Worm (Caenorhabditis elegans) whole organism, mixed stage, embryonic: ENCODE data around the gene T23F6.5.

Experiments
- M03D4.4 ChIP-seq: sonication (generic microtip); optimal IDR thresholded peaks from 2 replicates; lab custom pipeline; 2017; ENCODE audit warnings: mild to moderate bottlenecking, missing genetic modification characterization, missing compliant biosample characterization
- bed-3 ChIP-seq: fragments of 200-800 bp; sonication (Bioruptor generic); optimal IDR thresholded peaks from 3 replicates; lab custom pipeline; 2018; ENCODE audit warnings: mild to moderate bottlenecking, missing genetic modification characterization, moderate library complexity, missing compliant biosample characterization
- blmp-1 ChIP-seq: fragments of 150-350 bp; optimal IDR thresholded peaks from 2 replicates; lab custom pipeline; 2014; ENCODE audit warnings: missing biosample characterization, missing genetic modification characterization
- ceh-39 ChIP-seq: fragments of 150-350 bp; optimal IDR thresholded peaks from 2 replicates; lab custom pipeline; 2014; ENCODE audit warnings: missing biosample characterization, missing genetic modification characterization
- ceh-43 ChIP-seq: fragments of 200-800 bp; sonication (Bioruptor generic); optimal IDR thresholded peaks from 2 replicates; lab custom pipeline; 2018; ENCODE audit warnings: mild to moderate bottlenecking, missing genetic modification characterization, moderate library complexity, missing compliant biosample characterization
- ceh-83 ChIP-seq: fragments of 200-800 bp; sonication (Bioruptor generic); optimal IDR thresholded peaks from 2 replicates; lab custom pipeline; 2018; ENCODE audit warnings: mild to moderate bottlenecking, missing genetic modification characterization, missing compliant biosample characterization
- ces-1 ChIP-seq: fragments of 150-350 bp; optimal IDR thresholded peaks from 2 replicates; lab custom pipeline; 2014; ENCODE audit warnings: missing biosample characterization, missing genetic modification reagents, missing genetic modification characterization
- cnd-1 ChIP-seq: fragments of 200-800 bp; sonication (Bioruptor generic); optimal IDR thresholded peaks from 2 replicates; lab custom pipeline; 2018; ENCODE audit warnings: mild to moderate bottlenecking, missing genetic modification characterization, missing compliant biosample characterization
- drap-1 ChIP-seq: fragments of 200-800 bp; sonication (Bioruptor generic); optimal IDR thresholded peaks from 3 replicates; lab custom pipeline; 2018; ENCODE audit warnings: mild to moderate bottlenecking, missing genetic modification characterization, missing compliant biosample characterization
- elt-1 ChIP-seq: sonication (generic microtip); optimal IDR thresholded peaks from 2 replicates; lab custom pipeline; 2017; ENCODE audit warnings: missing genetic modification characterization, mild to moderate bottlenecking, missing compliant biosample characterization, antibody characterized with exemption, moderate library complexity, borderline replicate concordance; ENCODE audit not compliant: insufficient read depth
- elt-3 ChIP-seq: fragments of 150-350 bp; optimal IDR thresholded peaks from 2 replicates; lab custom pipeline; 2014; ENCODE audit warnings: missing biosample characterization, missing genetic modification characterization
- flh-1 ChIP-seq: fragments of 200-800 bp; sonication (Bioruptor generic); optimal IDR thresholded peaks from 2 replicates; lab custom pipeline; 2018; ENCODE audit warnings: mild to moderate bottlenecking, missing genetic modification characterization, moderate library complexity, missing compliant biosample characterization
- ham-2 ChIP-seq: fragments of 200-800 bp; sonication (Bioruptor generic); optimal IDR thresholded peaks from 2 replicates; lab custom pipeline; 2018; ENCODE audit warnings: mild to moderate bottlenecking, missing genetic modification characterization, missing compliant biosample characterization
- hlh-1 ChIP-seq: fragments of 150-350 bp; optimal IDR thresholded peaks from 2 replicates; lab custom pipeline; 2014; ENCODE audit warnings: missing biosample characterization, missing genetic modification reagents, missing genetic modification characterization
- lin-13 ChIP-seq: fragments of 150-350 bp; optimal IDR thresholded peaks from 2 replicates; lab custom pipeline; 2014; ENCODE audit warnings: missing biosample characterization, missing genetic modification characterization
- lin-32 ChIP-seq: fragments of 200-800 bp; sonication (Bioruptor generic); optimal IDR thresholded peaks from 2 replicates; lab custom pipeline; 2018; ENCODE audit warnings: mild to moderate bottlenecking, missing genetic modification characterization, missing compliant biosample characterization
- lsy-2 ChIP-seq: fragments of 150-350 bp; optimal IDR thresholded peaks from 2 replicates; lab custom pipeline; 2014; ENCODE audit warnings: missing biosample characterization, missing genetic modification characterization
- mep-1 ChIP-seq: fragments of 150-350 bp; optimal IDR thresholded peaks from 2 replicates; lab custom pipeline; 2017; ENCODE audit warnings: missing biosample characterization, missing genetic modification reagents, missing genetic modification characterization, inconsistent platforms
- mls-2 ChIP-seq: sonication (generic microtip); optimal IDR thresholded peaks from 2 replicates; lab custom pipeline; 2016; ENCODE audit warnings: mild to moderate bottlenecking, missing genetic modification characterization, moderate library complexity, missing compliant biosample characterization
- nhr-12 ChIP-seq: fragments of 150-350 bp; optimal IDR thresholded peaks from 2 replicates; lab custom pipeline; 2014; ENCODE audit warnings: missing biosample characterization, missing genetic modification characterization
- nhr-2 ChIP-seq: fragments of 150-350 bp; optimal IDR thresholded peaks from 2 replicates; lab custom pipeline; 2014; ENCODE audit warnings: missing biosample characterization, missing genetic modification characterization
- nhr-28 ChIP-seq: fragments of 150-350 bp; optimal IDR thresholded peaks from 2 replicates; lab custom pipeline; 2014; ENCODE audit warnings: missing biosample characterization, missing genetic modification characterization
- nhr-76 ChIP-seq: sonication (generic microtip); optimal IDR thresholded peaks from 2 replicates; lab custom pipeline; 2017; ENCODE audit warnings: missing biosample characterization, missing genetic modification characterization
- pha-4 ChIP-seq: fragments of 150-350 bp; optimal IDR thresholded peaks from 2 replicates; lab custom pipeline; 2018; ENCODE audit warnings: missing biosample characterization, missing genetic modification reagents, missing genetic modification characterization
- sem-2 ChIP-seq: fragments of 200-800 bp; sonication (Bioruptor generic); optimal IDR thresholded peaks from 2 replicates; lab custom pipeline; 2018; ENCODE audit warnings: mild to moderate bottlenecking, missing genetic modification characterization, missing compliant biosample characterization
- snpc-4 ChIP-seq: fragments of 150-350 bp; optimal IDR thresholded peaks from 2 replicates; lab custom pipeline; 2014; ENCODE audit warnings: missing biosample characterization, missing genetic modification characterization
- sptf-1 ChIP-seq: sonication (generic microtip); optimal IDR thresholded peaks from 2 replicates; lab custom pipeline; 2017; ENCODE audit warnings: mild to moderate bottlenecking, missing genetic modification characterization, moderate library complexity, missing compliant biosample characterization
- tbx-8 ChIP-seq: fragments of 200-800 bp; sonication (Bioruptor generic); optimal IDR thresholded peaks from 2 replicates; lab custom pipeline; 2018; ENCODE audit warnings: mild to moderate bottlenecking, missing genetic modification characterization, moderate library complexity, missing compliant biosample characterization
- unc-120 ChIP-seq: sonication (generic microtip); optimal IDR thresholded peaks from 2 replicates; lab custom pipeline; 2017; ENCODE audit warnings: missing genetic modification characterization, missing compliant biosample characterization; ENCODE audit not compliant: poor library complexity, severe bottlenecking
- unc-39 ChIP-seq: fragments of 150-350 bp; optimal IDR thresholded peaks from 2 replicates; lab custom pipeline; 2014; ENCODE audit warnings: missing biosample characterization, missing genetic modification characterization
- unc-62 ChIP-seq: fragments of 150-350 bp; optimal IDR thresholded peaks from 2 replicates; lab custom pipeline; 2014; ENCODE audit warnings: missing biosample characterization, missing genetic modification reagents, missing genetic modification characterization
- zip-8 ChIP-seq: fragments of 150-350 bp; optimal IDR thresholded peaks from 2 replicates; lab custom pipeline; 2014; ENCODE audit warnings: missing biosample characterization, missing genetic modification characterization
- ztf-11 ChIP-seq: fragments of 150-350 bp; optimal IDR thresholded peaks from 2 replicates; lab custom pipeline; 2014; ENCODE audit warnings: missing biosample characterization, missing genetic modification characterization

The T23F6.5 gene

ce11 chrIV:12743680-12744079 is 2.3 kb upstream of the T23F6.5 start:
- no peak for TF ChIP-seq M03D4.4 (tag; lab: Kevin White, UChicago)
- no peak for TF ChIP-seq mls-2
- TF ChIP-seq ceh-39: no peak
- no peak for TF ChIP-seq elt-1 (tag; lab: Kevin White, UChicago)
- TF ChIP-seq ceh-43 (GFP tag; lab: Kevin White, UChicago): no peak
- no peak for TF ChIP-seq lsy-2
- no peak for TF ChIP-seq zip-8
- TF ChIP-seq unc-120: no peak
- no peak for TF ChIP-seq cnd-1 (tag; lab: Kevin White, UChicago)
- no peak for TF ChIP-seq nhr-12 (tag; lab: Kevin White, UChicago)
- no peak for TF ChIP-seq ham-2 (GFP tag; lab: Kevin White, UChicago)
- no peak for TF ChIP-seq sptf-1
- no peak for TF ChIP-seq nhr-28 (tag; lab: Kevin White, UChicago)
- no peak for TF ChIP-seq ceh-83 (GFP tag; lab: Kevin White, UChicago)
- TF ChIP-seq mep-1 (tag; lab: Kevin White, UChicago): no peak
- TF ChIP-seq elt-3 (tag; lab: Kevin White, UChicago): no peak
- no peak for TF ChIP-seq hlh-1 (tag; lab: Kevin White, UChicago)
- TF ChIP-seq tbx-8 (GFP tag; lab: Kevin White, UChicago): no peak

DNA sequence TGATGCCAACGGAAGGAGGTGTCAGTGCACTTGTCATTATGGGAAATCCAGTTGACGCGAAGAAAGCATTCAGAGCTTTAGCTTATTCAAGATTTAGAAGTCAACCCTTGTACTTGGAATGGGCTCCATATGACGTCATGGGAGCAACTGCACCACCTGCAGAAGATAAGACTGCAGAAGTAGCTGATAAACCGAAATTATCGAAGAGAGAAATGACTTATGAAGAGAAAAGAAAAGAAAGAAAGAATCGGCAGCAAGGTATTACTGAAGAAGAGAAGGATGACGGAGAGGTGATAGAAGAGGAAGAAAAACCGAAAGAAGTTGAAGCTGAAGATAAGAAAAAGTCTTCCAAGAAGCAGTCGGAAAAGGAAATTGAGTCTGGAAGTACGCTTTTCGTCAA is 13.2 kb downstream of the T23F6.5 start:
- no peak for TF ChIP-seq tbx-8 (GFP tag; lab: Kevin White, UChicago)
- no peak for TF ChIP-seq ceh-43 (GFP tag; lab: Kevin White, UChicago)
- TF ChIP-seq nhr-76 (tag; lab: Kevin White, UChicago): no peak
- no peak for TF ChIP-seq nhr-12 (tag; lab: Kevin White, UChicago)
- no peak for TF ChIP-seq ham-2 (GFP tag; lab: Kevin White, UChicago)
- no peak for TF ChIP-seq ces-1
- no peak for TF ChIP-seq pha-4 (tag; lab: Kevin White, UChicago)
- no peak for TF ChIP-seq nhr-28 (tag; lab: Kevin White, UChicago)
- no peak for TF ChIP-seq lin-13
- TF ChIP-seq elt-1 (tag; lab: Kevin White, UChicago): no peak
- TF ChIP-seq ztf-11: no peak
- TF ChIP-seq flh-1 (GFP tag; lab: Kevin White, UChicago): no peak
- no peak for TF ChIP-seq mep-1 (tag; lab: Kevin White, UChicago)
- no peak for TF ChIP-seq elt-3 (tag; lab: Kevin White, UChicago)
- TF ChIP-seq ceh-83 (GFP tag; lab: Kevin White, UChicago): no peak
- no peak for TF ChIP-seq blmp-1 (tag; lab: Kevin White, UChicago)
- no peak for TF ChIP-seq drap-1 (GFP tag; lab: Kevin White, UChicago)
- TF ChIP-seq snpc-4 (tag; lab: Kevin White, UChicago): no peak

DNA sequence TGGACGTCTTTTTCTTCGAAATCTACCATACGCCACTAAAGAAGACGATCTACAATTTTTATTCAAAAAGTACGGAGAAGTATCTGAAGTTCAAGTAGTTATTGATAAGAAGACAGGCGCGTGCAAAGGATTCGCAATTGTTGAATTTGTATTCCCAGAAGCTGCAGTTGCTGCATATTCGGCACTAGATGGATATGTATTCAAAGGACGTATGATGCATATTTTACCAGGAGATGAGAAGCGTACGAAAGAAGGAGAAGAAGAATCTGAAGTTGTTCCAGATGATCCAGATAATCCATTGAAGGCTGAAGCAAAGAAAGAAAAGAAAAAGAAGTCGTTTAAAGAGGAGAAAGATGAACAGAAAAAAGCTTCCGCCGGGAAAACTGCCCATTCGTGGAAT is 15.4 kb downstream of the T23F6.5 start:
- TF ChIP-seq nhr-28 (tag; lab: Kevin White, UChicago): no peak
- TF ChIP-seq lin-13: no peak
- no peak for TF ChIP-seq unc-39 (tag; lab: Kevin White, UChicago)
- TF ChIP-seq nhr-76 (tag; lab: Kevin White, UChicago): no peak
- TF ChIP-seq tbx-8 (GFP tag; lab: Kevin White, UChicago): no peak
- TF ChIP-seq drap-1 (GFP tag; lab: Kevin White, UChicago): no peak
- TF ChIP-seq blmp-1 (tag; lab: Kevin White, UChicago): no peak
- no peak for TF ChIP-seq bed-3
- no peak for TF ChIP-seq unc-62 (GFP tag; lab: Kevin White, UChicago)
- TF ChIP-seq ceh-39: no peak
- TF ChIP-seq zip-8: no peak
- no peak for TF ChIP-seq nhr-2 (tag; lab: Kevin White, UChicago)

DNA sequence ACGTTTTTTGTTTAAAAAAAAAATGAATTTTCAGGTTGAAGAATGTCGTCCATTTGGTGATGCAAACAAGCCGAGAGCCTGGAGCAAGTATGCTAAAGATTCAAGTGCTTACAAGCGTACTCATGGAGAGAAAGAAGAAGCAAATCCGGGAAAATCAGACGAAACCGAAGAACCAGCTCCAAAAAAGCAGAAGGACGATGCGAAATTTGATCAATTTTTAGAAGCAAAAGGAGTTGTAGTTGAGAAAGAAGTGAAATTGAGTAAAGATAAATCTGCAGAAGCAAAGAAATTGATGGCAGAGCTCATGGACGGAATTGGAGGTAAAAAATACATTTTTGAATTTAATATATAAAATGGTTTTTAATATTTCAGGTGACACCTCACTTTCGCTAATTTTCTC is 16.1 kb downstream of the T23F6.5 start:
- TF ChIP-seq flh-1 (GFP tag; lab: Kevin White, UChicago): no peak
- TF ChIP-seq unc-39 (tag; lab: Kevin White, UChicago): no peak
- TF ChIP-seq ceh-83 (GFP tag; lab: Kevin White, UChicago): no peak
- no peak for TF ChIP-seq tbx-8 (GFP tag; lab: Kevin White, UChicago)
- TF ChIP-seq lsy-2: no peak
- no peak for TF ChIP-seq ceh-43 (GFP tag; lab: Kevin White, UChicago)
- TF ChIP-seq M03D4.4 (tag; lab: Kevin White, UChicago): no peak
- no peak for TF ChIP-seq elt-1 (tag; lab: Kevin White, UChicago)
- no peak for TF ChIP-seq ceh-39
- no peak for TF ChIP-seq ham-2 (GFP tag; lab: Kevin White, UChicago)
- TF ChIP-seq ces-1: no peak
- TF ChIP-seq sem-2 (GFP tag; lab: Kevin White, UChicago): no peak
- no peak for TF ChIP-seq snpc-4 (tag; lab: Kevin White, UChicago)
- TF ChIP-seq cnd-1 (tag; lab: Kevin White, UChicago): no peak
- TF ChIP-seq elt-3 (tag; lab: Kevin White, UChicago): no peak
- TF ChIP-seq unc-62 (GFP tag; lab: Kevin White, UChicago): no peak
- TF ChIP-seq zip-8: no peak
- no peak for TF ChIP-seq lin-32 (GFP tag; lab: Kevin White, UChicago)
